Worm (Caenorhabditis elegans) whole organism, late embryonic: Measurements from ENCODE around the gene grl-28.
"Not testable (repeated sequence)": the region's sequence is repeated elsewhere in the genome, so short reads cannot be mapped to it uniquely, and the experiment has no call there.

Source experiments
- ceh-34 ChIP-seq: sonication (generic microtip); optimal IDR thresholded peaks from 2 replicates; lab custom pipeline; 2016; ENCODE audit warnings: mild to moderate bottlenecking, missing genetic modification characterization, missing compliant biosample characterization
- fkh-10 ChIP-seq: fragments of 150-350 bp; optimal IDR thresholded peaks from 2 replicates; lab custom pipeline; 2014; ENCODE audit warnings: missing biosample characterization, missing genetic modification reagents, missing genetic modification characterization
- gmeb-2 ChIP-seq: sonication (generic microtip); optimal IDR thresholded peaks from 2 replicates; lab custom pipeline; 2016; ENCODE audit warnings: missing genetic modification characterization, inconsistent platforms, missing compliant biosample characterization
- mec-3 ChIP-seq: sonication (generic microtip); optimal IDR thresholded peaks from 2 replicates; lab custom pipeline; 2016; ENCODE audit warnings: borderline replicate concordance, missing genetic modification characterization, missing compliant biosample characterization
- pag-3 ChIP-seq: sonication (generic microtip); optimal IDR thresholded peaks from 2 replicates; lab custom pipeline; 2016; ENCODE audit warnings: missing compliant biosample characterization, missing genetic modification characterization, borderline replicate concordance
- pha-2 ChIP-seq: sonication (generic microtip); optimal IDR thresholded peaks from 2 replicates; lab custom pipeline; 2017; ENCODE audit warnings: mild to moderate bottlenecking, missing genetic modification characterization, missing compliant biosample characterization
- pha-4 ChIP-seq: fragments of 150-350 bp; optimal IDR thresholded peaks from 2 replicates; lab custom pipeline; 2018; ENCODE audit warnings: missing biosample characterization, missing genetic modification reagents, missing genetic modification characterization
- syd-9 ChIP-seq: sonication (generic microtip); optimal IDR thresholded peaks from 2 replicates; lab custom pipeline; 2016; ENCODE audit warnings: mild to moderate bottlenecking, missing genetic modification characterization, moderate library complexity, missing compliant biosample characterization
- unc-42 ChIP-seq: sonication (generic microtip); optimal IDR thresholded peaks from 2 replicates; lab custom pipeline; 2016; ENCODE audit warnings: missing genotype, missing genetic modification characterization, missing compliant biosample characterization
- unc-86 ChIP-seq: sonication (generic microtip); optimal IDR thresholded peaks from 2 replicates; lab custom pipeline; 2016; ENCODE audit warnings: missing genetic modification characterization, missing compliant biosample characterization
- zip-5 ChIP-seq: sonication (generic microtip); optimal IDR thresholded peaks from 2 replicates; lab custom pipeline; 2016; ENCODE audit warnings: missing genetic modification characterization, missing compliant biosample characterization

DNA sequence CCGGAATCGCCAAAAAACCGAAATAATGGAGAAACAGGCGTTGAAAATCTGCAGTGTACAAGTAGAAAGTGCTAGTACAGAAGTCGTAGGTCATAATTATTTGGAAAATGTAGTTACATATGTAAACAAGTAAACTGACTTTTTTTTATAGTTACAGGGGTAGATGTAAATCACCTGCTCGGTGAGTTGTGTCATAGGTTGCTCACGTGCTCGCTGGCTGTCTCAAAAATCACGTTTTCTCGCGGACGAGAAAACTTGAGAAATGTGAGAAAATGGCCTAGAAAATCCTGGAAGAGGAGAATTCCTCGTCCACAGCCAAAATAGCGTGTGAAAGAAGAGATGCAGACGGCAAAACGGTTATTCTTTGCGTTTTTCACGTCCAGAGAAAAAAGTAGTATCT, 45.4 kb upstream of the grl-28 start, which contains the start of gene srh-212:
- not testable (repeated sequence) for TF ChIP-seq gmeb-2 (tag; lab: Kevin White, UChicago); mec-3 (tag; lab: Kevin White, UChicago); zip-5 (tag; lab: Kevin White, UChicago); unc-86 (tag; lab: Kevin White, UChicago); ceh-34 (tag; lab: Kevin White, UChicago); syd-9 (tag; lab: Kevin White, UChicago); pag-3; pha-2 (tag; lab: Kevin White, UChicago); pha-4 (tag; lab: Kevin White, UChicago); fkh-10 (GFP tag; lab: Kevin White, UChicago); unc-42 (tag; lab: Kevin White, UChicago)
